Worm (Caenorhabditis elegans) whole organism, midembryonic: Measurements from ENCODE around the gene ooc-3.

Experiments
- T22C8.4 ChIP-seq: fragments of 200-800 bp; sonication (Bioruptor generic); IDR thresholded peaks from 2 replicates; pipeline ENCODE4 v1.3.6; 2022; ENCODE audit warnings: missing genetic modification characterization, missing compliant biosample characterization
- cog-1 ChIP-seq: sonication (generic microtip); optimal IDR thresholded peaks from 2 replicates; lab custom pipeline; 2016; ENCODE audit warnings: missing genetic modification characterization, missing compliant biosample characterization
- flt-1 ChIP-seq: fragments of 200-800 bp; sonication (Bioruptor generic); IDR thresholded peaks from 2 replicates; pipeline ENCODE4 v1.3.6; 2022; ENCODE audit warnings: missing genetic modification characterization, missing compliant biosample characterization
- klf-2 ChIP-seq: fragments of 200-800 bp; sonication (Bioruptor generic); conservative IDR thresholded peaks from 2 replicates; pipeline ENCODE4 v1.3.6; 2022; ENCODE audit warnings: missing genetic modification reagents, missing genetic modification characterization, missing compliant biosample characterization
- med-1 ChIP-seq: sonication (generic microtip); optimal IDR thresholded peaks from 2 replicates; lab custom pipeline; 2017; ENCODE audit warnings: missing genetic modification characterization, mild to moderate bottlenecking, missing compliant biosample characterization, antibody characterized with exemption, missing genetic modification reagents; ENCODE audit not compliant: insufficient read depth
- ref-1 ChIP-seq: fragments of 200-800 bp; sonication (Bioruptor generic); conservative IDR thresholded peaks from 2 replicates; pipeline ENCODE4 v1.3.6; 2022; ENCODE audit warnings: missing genetic modification reagents, missing genetic modification characterization, missing compliant biosample characterization
- tab-1 ChIP-seq: fragments of 200-800 bp; sonication (Bioruptor generic); IDR thresholded peaks from 2 replicates; pipeline ENCODE4 v1.3.6; 2022; ENCODE audit warnings: missing genetic modification characterization, missing compliant biosample characterization
- ztf-23 ChIP-seq: fragments of 200-800 bp; sonication (Bioruptor generic); IDR thresholded peaks from 2 replicates; pipeline ENCODE4 v1.3.6; 2022; ENCODE audit warnings: missing genetic modification reagents, missing genetic modification characterization, missing compliant biosample characterization
- ztf-29 ChIP-seq: fragments of 200-800 bp; sonication (Bioruptor generic); IDR thresholded peaks from 2 replicates; pipeline ENCODE4 v1.3.6; 2022; ENCODE audit warnings: missing genetic modification reagents, missing genetic modification characterization, missing compliant biosample characterization

The ooc-3 gene

ce11 chrII:11496767-11497166 lies 1.6 kb upstream of the ooc-3 start, which contains the start of gene emc-5:
Gene emc-5, plus strand, starts transcription at chrII:11496780.
- TF ChIP-seq flt-1 (GFP tag; lab: Robert Waterston, UW) (no peak), med-1 (no peak), tab-1 (GFP tag; lab: Robert Waterston, UW) (no peak), T22C8.4 (GFP tag; lab: Robert Waterston, UW) (no peak), ztf-23 (GFP tag; lab: Robert Waterston, UW) (no peak), ref-1 (GFP tag; lab: Robert Waterston, UW) (no peak), ztf-29 (GFP tag; lab: Robert Waterston, UW) (no peak), cog-1 (tag; lab: Kevin White, UChicago) (no peak), klf-2 (GFP tag; lab: Robert Waterston, UW) (no peak)

- TF ChIP-seq cog-1 (tag; lab: Kevin White, UChicago) (no peak), T22C8.4 (GFP tag; lab: Robert Waterston, UW) (no peak), tab-1 (GFP tag; lab: Robert Waterston, UW) (no peak), klf-2 (GFP tag; lab: Robert Waterston, UW) (no peak), ztf-29 (GFP tag; lab: Robert Waterston, UW) (no peak), med-1 (no peak), ztf-23 (GFP tag; lab: Robert Waterston, UW) (no peak), flt-1 (GFP tag; lab: Robert Waterston, UW) (no peak), ref-1 (GFP tag; lab: Robert Waterston, UW) (no peak)
These were observed 685 bp upstream of the ooc-3 start for ce11 chrII:11495806-11496205.

ce11 chrII:11492843-11493242 lies 2.3 kb downstream of the ooc-3 start, which contains the start of gene hacl-1:
Gene hacl-1, minus strand, starts transcription at chrII:11492963.
- TF ChIP-seq cog-1 (tag; lab: Kevin White, UChicago) = no peak
- TF ChIP-seq flt-1 (GFP tag; lab: Robert Waterston, UW) = no peak
- TF ChIP-seq ztf-29 (GFP tag; lab: Robert Waterston, UW) = no peak
- TF ChIP-seq ztf-23 (GFP tag; lab: Robert Waterston, UW) = no peak
- TF ChIP-seq klf-2 (GFP tag; lab: Robert Waterston, UW) = no peak

- no peak for TF ChIP-seq ztf-29 (GFP tag; lab: Robert Waterston, UW)
- TF ChIP-seq tab-1 (GFP tag; lab: Robert Waterston, UW) = no peak
- TF ChIP-seq T22C8.4 (GFP tag; lab: Robert Waterston, UW) = no peak
- no peak for TF ChIP-seq ztf-23 (GFP tag; lab: Robert Waterston, UW)
- no peak for TF ChIP-seq ref-1 (GFP tag; lab: Robert Waterston, UW)
- TF ChIP-seq klf-2 (GFP tag; lab: Robert Waterston, UW) = no peak
- TF ChIP-seq flt-1 (GFP tag; lab: Robert Waterston, UW) = no peak
- no peak for TF ChIP-seq cog-1 (tag; lab: Kevin White, UChicago)
- TF ChIP-seq med-1 = no peak
These were observed 7.1 kb downstream of the ooc-3 start, which contains the start of gene B0334.13 for ce11 chrII:11487999-11488398. Gene B0334.13, plus strand, starts transcription at chrII:11488299.

- TF ChIP-seq ztf-23 (GFP tag; lab: Robert Waterston, UW) = no peak
- TF ChIP-seq ztf-29 (GFP tag; lab: Robert Waterston, UW) = no peak
- TF ChIP-seq med-1 = no peak
- TF ChIP-seq flt-1 (GFP tag; lab: Robert Waterston, UW) = no peak
- TF ChIP-seq tab-1 (GFP tag; lab: Robert Waterston, UW) = no peak
- TF ChIP-seq T22C8.4 (GFP tag; lab: Robert Waterston, UW) = no peak
- TF ChIP-seq ref-1 (GFP tag; lab: Robert Waterston, UW) = no peak
- no peak for TF ChIP-seq cog-1 (tag; lab: Kevin White, UChicago)
- no peak for TF ChIP-seq klf-2 (GFP tag; lab: Robert Waterston, UW)
These were observed 8.4 kb downstream of the ooc-3 start, which contains the start of gene ttr-18 for ce11 chrII:11486698-11487234. Gene ttr-18, minus strand, starts transcription at chrII:11486748.

ce11 chrII:11485200-11485599 lies 9.9 kb downstream of the ooc-3 start, which contains the start of gene twk-5:
Gene twk-5, minus strand, starts transcription at chrII:11485300.
- no peak for TF ChIP-seq ref-1 (GFP tag; lab: Robert Waterston, UW)
- TF ChIP-seq tab-1 (GFP tag; lab: Robert Waterston, UW) = no peak
- TF ChIP-seq med-1 = no peak
- TF ChIP-seq ztf-23 (GFP tag; lab: Robert Waterston, UW) = no peak
- no peak for TF ChIP-seq T22C8.4 (GFP tag; lab: Robert Waterston, UW)
- no peak for TF ChIP-seq flt-1 (GFP tag; lab: Robert Waterston, UW)
- TF ChIP-seq ztf-29 (GFP tag; lab: Robert Waterston, UW) = no peak
- no peak for TF ChIP-seq klf-2 (GFP tag; lab: Robert Waterston, UW)
- no peak for TF ChIP-seq cog-1 (tag; lab: Kevin White, UChicago)

- peak; percentile 94 for TF ChIP-seq ref-1 (GFP tag; lab: Robert Waterston, UW)
- peak; percentile 85 for TF ChIP-seq med-1
- peak; percentile 98 for TF ChIP-seq klf-2 (GFP tag; lab: Robert Waterston, UW)
- TF ChIP-seq T22C8.4 (GFP tag; lab: Robert Waterston, UW) = peak; percentile 96
- peak; percentile 95 for TF ChIP-seq ztf-29 (GFP tag; lab: Robert Waterston, UW)
- TF ChIP-seq flt-1 (GFP tag; lab: Robert Waterston, UW) = peak; percentile 98
- TF ChIP-seq cog-1 (tag; lab: Kevin White, UChicago) = peak; percentile 93
- TF ChIP-seq ztf-23 (GFP tag; lab: Robert Waterston, UW) = peak; percentile 96
- peak; percentile 99 for TF ChIP-seq tab-1 (GFP tag; lab: Robert Waterston, UW)
These were observed 10.5 kb downstream of the ooc-3 start for ce11 chrII:11484600-11484999.

ce11 chrII:11479076-11479475 lies 16.0 kb downstream of the ooc-3 start, which contains the start of gene W02B12.12:
Gene W02B12.12, minus strand, starts transcription at chrII:11479176.
- TF ChIP-seq cog-1 (tag; lab: Kevin White, UChicago) (no peak), med-1 (no peak), ref-1 (GFP tag; lab: Robert Waterston, UW) (no peak), ztf-23 (GFP tag; lab: Robert Waterston, UW) (no peak), flt-1 (GFP tag; lab: Robert Waterston, UW) (no peak), klf-2 (GFP tag; lab: Robert Waterston, UW) (no peak), T22C8.4 (GFP tag; lab: Robert Waterston, UW) (no peak), ztf-29 (GFP tag; lab: Robert Waterston, UW) (no peak), tab-1 (GFP tag; lab: Robert Waterston, UW) (no peak)

- no peak for TF ChIP-seq ztf-23 (GFP tag; lab: Robert Waterston, UW)
- TF ChIP-seq cog-1 (tag; lab: Kevin White, UChicago) = no peak
- TF ChIP-seq ref-1 (GFP tag; lab: Robert Waterston, UW) = no peak
- no peak for TF ChIP-seq med-1
These were observed 18.7 kb downstream of the ooc-3 start, which contains the start of gene W02B12.16 for ce11 chrII:11476410-11476809. Gene W02B12.16, minus strand, starts transcription at chrII:11476510.
